Worm (Caenorhabditis elegans): Measurements from ENCODE around the gene F47B8.10.
A peak's percentile ranks its signal among the peaks of the same experiment; 100 is the strongest.

F47B8.10 gene

ce11 chrV:14341672-14342071 is at the start of gene F47B8.10:
TSS of gene F47B8.10 (plus strand) at chrV:14341972.
- no peak for TF ChIP-seq sma-3 (GFP tag; optimal IDR thresholded peaks at IDR 0.05)

- TF ChIP-seq lsy-2 (tag; optimal IDR thresholded peaks at IDR 0.05) (no peak), nhr-23 (tag; optimal IDR thresholded peaks at IDR 0.05) (no peak), alr-1 (tag; optimal IDR thresholded peaks at IDR 0.05) (no peak), ama-1 (optimal IDR thresholded peaks at IDR 0.05) (no peak), unc-62 (GFP tag; optimal IDR thresholded peaks at IDR 0.05) (no peak), F13H6.1 (tag; optimal IDR thresholded peaks at IDR 0.05) (no peak), nhr-237 (tag; optimal IDR thresholded peaks at IDR 0.05) (no peak), ztf-1 (GFP tag; conservative IDR thresholded peaks at IDR 0.05) (no peak), nhr-129 (tag; optimal IDR thresholded peaks at IDR 0.05) (no peak), nhr-21 (tag; optimal IDR thresholded peaks at IDR 0.05) (no peak), crh-2 (tag; optimal IDR thresholded peaks at IDR 0.05) (no peak), skn-1 (tag; optimal IDR thresholded peaks at IDR 0.05) (no peak)
These were observed 48.0 kb upstream of the F47B8.10 start, which contains the start of gene F14D7.2 for ce11 chrV:14293667-14294194. TSS of gene F14D7.2 (minus strand) at chrV:14293717.

- TF ChIP-seq mbf-1 (tag; optimal IDR thresholded peaks at IDR 0.05) (no peak), F13H6.1 (tag; optimal IDR thresholded peaks at IDR 0.05) (no peak), blmp-1 (tag; optimal IDR thresholded peaks at IDR 0.05; ENCODE audit: insufficient read depth) (no peak), nhr-21 (tag; optimal IDR thresholded peaks at IDR 0.05) (no peak), nhr-129 (tag; optimal IDR thresholded peaks at IDR 0.05) (no peak), ztf-4 (tag; optimal IDR thresholded peaks at IDR 0.05) (no peak), mdl-1 (tag; optimal IDR thresholded peaks at IDR 0.05) (no peak), unc-62 (GFP tag; optimal IDR thresholded peaks at IDR 0.05) (no peak), ztf-11 (tag; optimal IDR thresholded peaks at IDR 0.05) (no peak), lin-39 (tag; optimal IDR thresholded peaks at IDR 0.05) (no peak), nhr-10 (tag; optimal IDR thresholded peaks at IDR 0.05) (no peak)
These were observed 47.4 kb upstream of the F47B8.10 start, which contains the start of gene F14D7.9 for ce11 chrV:14294396-14294795. TSS of gene F14D7.9 (plus strand) at chrV:14294696.

DNA sequence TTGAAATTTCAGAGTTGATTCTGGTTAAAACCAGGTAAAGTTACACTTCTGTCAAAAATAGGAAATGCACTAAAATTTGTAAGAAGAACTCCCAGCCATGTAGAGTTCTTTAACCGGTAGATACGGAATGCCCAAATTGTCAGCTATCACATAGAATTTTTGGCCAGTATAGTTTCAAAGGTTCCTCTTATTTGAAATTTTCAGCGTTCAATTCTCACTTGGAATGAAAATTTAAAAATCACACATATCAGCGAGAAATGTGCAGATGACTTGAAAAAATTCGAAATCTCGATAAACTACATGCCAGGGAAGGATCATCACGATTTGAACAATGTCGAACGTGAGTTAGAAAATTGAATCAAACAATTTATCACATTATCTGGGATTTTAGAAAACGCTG is 45.3 kb upstream of the F47B8.10 start, which contains the start of gene F14D7.3:
TSS of gene F14D7.3 (plus strand) at position 301 of the 400 bp plus-strand sequence.
- TF ChIP-seq aly-2 (tag; optimal IDR thresholded peaks at IDR 0.05) (no peak), mdl-1 (tag; optimal IDR thresholded peaks at IDR 0.05) (no peak), nhr-237 (tag; optimal IDR thresholded peaks at IDR 0.05) (no peak)

DNA sequence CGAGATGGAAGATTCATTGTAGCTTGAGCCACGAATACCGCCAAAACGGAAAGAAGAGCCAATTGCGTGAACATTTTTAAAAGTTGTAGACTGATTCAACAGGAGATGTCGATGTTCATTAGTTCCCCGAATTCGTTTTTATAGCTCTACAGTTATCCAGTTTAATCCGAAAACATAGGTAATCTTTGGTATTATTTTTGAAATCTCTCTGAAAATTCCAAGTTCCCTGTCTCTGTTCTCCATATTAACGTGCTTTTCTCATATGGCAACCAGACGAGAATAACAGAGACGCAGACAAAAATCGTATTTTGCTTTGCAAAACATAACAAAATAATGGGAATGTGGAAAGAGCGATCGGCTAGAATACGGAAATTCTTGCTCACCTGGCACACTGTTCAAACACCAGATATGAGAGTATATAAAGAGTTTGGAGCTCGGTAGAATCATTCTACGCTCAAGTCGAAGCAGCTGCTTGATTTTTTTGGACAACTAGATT is 42.2 kb upstream of the F47B8.10 start, which contains the start of the genes spig-3 and F14D7.12:
TSS of gene spig-3 (minus strand) at position 101 of the 496 bp plus-strand sequence.
TSS of gene F14D7.12 (plus strand) at position 446 of the 496 bp plus-strand sequence.
- TF ChIP-seq nhr-129 (tag; optimal IDR thresholded peaks at IDR 0.05) (no peak), unc-62 (GFP tag; optimal IDR thresholded peaks at IDR 0.05) (no peak), sem-4 (tag; optimal IDR thresholded peaks at IDR 0.05) (no peak), F13H6.1 (tag; optimal IDR thresholded peaks at IDR 0.05) (no peak), nhr-11 (tag; optimal IDR thresholded peaks at IDR 0.05) (no peak), dmd-4 (tag; optimal IDR thresholded peaks at IDR 0.05) (no peak), egl-27 (tag; optimal IDR thresholded peaks at IDR 0.05) (no peak), lin-13 (GFP tag; optimal IDR thresholded peaks at IDR 0.05) (no peak), nhr-77 (tag; optimal IDR thresholded peaks at IDR 0.05) (no peak), aly-2 (tag; optimal IDR thresholded peaks at IDR 0.05) (no peak), Y55F3AM.14 (GFP tag; optimal IDR thresholded peaks at IDR 0.05) (no peak), ztf-11 (tag; optimal IDR thresholded peaks at IDR 0.05) (no peak), lsy-2 (tag; optimal IDR thresholded peaks at IDR 0.05) (no peak)

ce11 chrV:14301076-14301475 is 40.7 kb upstream of the F47B8.10 start, which contains the start of gene F14D7.6:
TSS of gene F14D7.6 (plus strand) at chrV:14301413.
- TF ChIP-seq fos-1 (tag; optimal IDR thresholded peaks at IDR 0.05) (peak; percentile 52), C34F6.9 (tag; optimal IDR thresholded peaks at IDR 0.05) (no peak)
